Fruit fly (Drosophila melanogaster) whole organism, prepupa: ENCODE data around the gene Gr22e.

Experiments used
- CG6792 ChIP-seq: fragments of 200-800 bp; sonication (Bioruptor generic); optimal IDR thresholded peaks from 3 replicates; lab custom pipeline; 2016; ENCODE audit warnings: missing biosample characterization, missing genetic modification characterization
- dsx ChIP-seq: fragments of 200-800 bp; optimal IDR thresholded peaks from 3 replicates; lab custom pipeline; 2019; ENCODE audit warnings: missing biosample characterization, mild to moderate bottlenecking, missing genetic modification characterization, moderate library complexity; ENCODE audit not compliant: poor library complexity, severe bottlenecking
- topi ChIP-seq: fragments of 200-800 bp; sonication (Bioruptor generic); optimal IDR thresholded peaks from 3 replicates; lab custom pipeline; 2016; ENCODE audit warnings: missing biosample characterization, missing genetic modification characterization

dm6 chr2L:1832465-1832864 lies 48.6 kb downstream of the Gr22e start, which contains the start of gene c-cup:
- TF ChIP-seq dsx (GFP tag; lab: Kevin White, UChicago) (no peak), topi (GFP tag; lab: Kevin White, UChicago) (no peak), CG6792 (GFP tag; lab: Kevin White, UChicago) (no peak)
